Fruit fly (Drosophila melanogaster) whole organism, embryonic: Measurements from ENCODE around the gene Acbp6.

Experiments
- Ada2b ChIP-seq: fragments of 200-800 bp; sonication (Bioruptor generic); IDR thresholded peaks from 2 replicates; pipeline ENCODE4 v1.3.6; 2022; ENCODE audit warnings: missing biosample characterization, missing genetic modification characterization
- CG12659 ChIP-seq: fragments of 200-800 bp; sonication (Bioruptor generic); optimal IDR thresholded peaks from 3 replicates; lab custom pipeline; 2017; ENCODE audit warnings: mild to moderate bottlenecking, missing biosample characterization, missing genetic modification reagents, missing genetic modification characterization
- CG2678 ChIP-seq: fragments of 200-800 bp; sonication (Bioruptor generic); optimal IDR thresholded peaks from 3 replicates; lab custom pipeline; 2019; ENCODE audit warnings: missing biosample characterization, mild to moderate bottlenecking, missing genetic modification characterization, moderate library complexity
- CG3995 ChIP-seq: fragments of 200-800 bp; sonication (Bioruptor generic); optimal IDR thresholded peaks from 3 replicates; lab custom pipeline; 2016; ENCODE audit warnings: missing biosample characterization, missing genetic modification characterization
- CG4424 ChIP-seq: fragments of 200-800 bp; sonication (Bioruptor generic); optimal IDR thresholded peaks from 3 replicates; lab custom pipeline; 2016; ENCODE audit warnings: missing biosample characterization, missing genetic modification characterization
- CG5953 ChIP-seq: fragments of 200-800 bp; sonication (Bioruptor generic); IDR thresholded peaks from 2 replicates; pipeline ENCODE4 v1.3.6; 2022; ENCODE audit warnings: missing biosample characterization, missing genetic modification characterization
- CG7745 ChIP-seq: fragments of 200-800 bp; sonication (Bioruptor generic); optimal IDR thresholded peaks from 2 replicates; lab custom pipeline; 2018; ENCODE audit warnings: missing biosample characterization, mild to moderate bottlenecking, missing genetic modification characterization, moderate library complexity
- CG7839 ChIP-seq: fragments of 200-800 bp; sonication (Bioruptor generic); optimal IDR thresholded peaks from 3 replicates; lab custom pipeline; 2018; ENCODE audit warnings: missing biosample characterization, mild to moderate bottlenecking, missing genetic modification characterization, moderate library complexity
- CG8089 ChIP-seq: fragments of 200-800 bp; sonication (Bioruptor generic); optimal IDR thresholded peaks from 3 replicates; lab custom pipeline; 2016; ENCODE audit warnings: missing biosample characterization, missing genetic modification characterization
- CG8388 ChIP-seq: fragments of 200-800 bp; sonication (Bioruptor generic); optimal IDR thresholded peaks from 2 replicates; lab custom pipeline; 2019; ENCODE audit warnings: missing biosample characterization, mild to moderate bottlenecking, missing genetic modification characterization, moderate library complexity
- CTCF ChIP-seq: fragments of 200-800 bp; sonication (Bioruptor generic); optimal IDR thresholded peaks from 2 replicates; lab custom pipeline; 2017; ENCODE audit warnings: missing biosample characterization, mild to moderate bottlenecking, missing genetic modification characterization, moderate library complexity
- Deaf1 ChIP-seq: fragments of 200-800 bp; optimal IDR thresholded peaks from 3 replicates; lab custom pipeline; 2019; ENCODE audit warnings: missing biosample characterization, mild to moderate bottlenecking, missing genetic modification characterization, moderate library complexity
- Dfd ChIP-seq, 2 experiments: fragments of >200 bp; optimal IDR thresholded peaks; 2 replicates each; lab custom pipeline; 2017; ENCODE audit warnings: missing biosample characterization in 2 of 2, missing genetic modification characterization in 2 of 2
- Dref ChIP-seq: fragments of 200-800 bp; sonication (Bioruptor generic); IDR thresholded peaks from 2 replicates; pipeline ENCODE4 v1.3.6; 2022; ENCODE audit warnings: missing biosample characterization, missing genetic modification characterization
- HLH54F ChIP-seq: fragments of 200-800 bp; sonication (Bioruptor generic); optimal IDR thresholded peaks from 3 replicates; lab custom pipeline; 2016; ENCODE audit warnings: missing biosample characterization, missing genetic modification characterization
- HLHmδ ChIP-seq: fragments of 200-800 bp; sonication (Bioruptor generic); optimal IDR thresholded peaks from 2 replicates; lab custom pipeline; 2018; ENCODE audit warnings: missing biosample characterization, mild to moderate bottlenecking, missing genetic modification characterization, moderate library complexity
- Mes4 ChIP-seq: fragments of 200-800 bp; sonication (Bioruptor generic); optimal IDR thresholded peaks from 2 replicates; lab custom pipeline; 2016; ENCODE audit warnings: missing biosample characterization, missing genetic modification characterization
- NK7.1 ChIP-seq: fragments of 200-800 bp; sonication (Bioruptor generic); optimal IDR thresholded peaks from 3 replicates; lab custom pipeline; 2016; ENCODE audit warnings: missing biosample characterization, missing genetic modification characterization
- Oli ChIP-seq: fragments of 200-800 bp; sonication (Bioruptor generic); optimal IDR thresholded peaks from 2 replicates; lab custom pipeline; 2018; ENCODE audit warnings: missing biosample characterization, mild to moderate bottlenecking, missing genetic modification characterization, moderate library complexity
- PHDP ChIP-seq: fragments of 200-800 bp; sonication (Bioruptor generic); optimal IDR thresholded peaks from 3 replicates; lab custom pipeline; 2018; ENCODE audit warnings: missing biosample characterization, mild to moderate bottlenecking, missing genetic modification characterization, moderate library complexity
- Usf ChIP-seq: fragments of 200-800 bp; sonication (Bioruptor generic); optimal IDR thresholded peaks from 2 replicates; lab custom pipeline; 2017; ENCODE audit warnings: missing genotype, missing biosample characterization, missing genetic modification characterization
- ato ChIP-seq: fragments of 200-800 bp; sonication (Bioruptor generic); IDR thresholded peaks from 2 replicates; pipeline ENCODE4 v1.3.6; 2022; ENCODE audit warnings: missing biosample characterization, missing genetic modification characterization; ENCODE audit not compliant: partially characterized antibody
- bbx ChIP-seq: fragments of 200-800 bp; sonication (Bioruptor generic); IDR thresholded peaks from 2 replicates; pipeline ENCODE4 v1.3.6; 2022; ENCODE audit warnings: missing biosample characterization, missing genetic modification characterization; ENCODE audit not compliant: partially characterized antibody
- chinmo ChIP-seq: fragments of 200-800 bp; sonication (Bioruptor generic); IDR thresholded peaks from 4 replicates; pipeline ENCODE4 v1.3.6; 2022; ENCODE audit warnings: missing biosample characterization, missing genetic modification characterization; ENCODE audit not compliant: partially characterized antibody
- chm ChIP-seq: fragments of 200-800 bp; sonication (Bioruptor generic); IDR thresholded peaks from 2 replicates; pipeline ENCODE4 v1.3.6; 2022; ENCODE audit warnings: missing biosample characterization, missing genetic modification characterization
- ci ChIP-seq: fragments of 200-800 bp; sonication (Bioruptor generic); IDR thresholded peaks from 3 replicates; pipeline ENCODE4 v1.3.6; 2022; ENCODE audit warnings: missing biosample characterization, missing genetic modification characterization
- dan ChIP-seq: fragments of 200-800 bp; sonication (Bioruptor generic); IDR thresholded peaks from 2 replicates; pipeline ENCODE4 v1.3.6; 2022; ENCODE audit warnings: missing biosample characterization, missing genetic modification characterization
- disco-r ChIP-seq: fragments of 200-800 bp; sonication (Bioruptor generic); optimal IDR thresholded peaks from 2 replicates; lab custom pipeline; 2016; ENCODE audit warnings: missing biosample characterization, missing genetic modification characterization
- ems ChIP-seq: fragments of 200-800 bp; sonication (Bioruptor generic); optimal IDR thresholded peaks from 3 replicates; lab custom pipeline; 2016; ENCODE audit warnings: missing biosample characterization, missing genetic modification characterization
- gfzf ChIP-seq: fragments of 200-800 bp; sonication (Bioruptor generic); optimal IDR thresholded peaks from 2 replicates; lab custom pipeline; 2016; ENCODE audit warnings: missing biosample characterization, mild to moderate bottlenecking, missing genetic modification characterization, moderate library complexity
- hkb ChIP-seq, 2 experiments: fragments of 200-800 bp in 1 of 2; fragments of >200 bp in 1 of 2; sonication (Bioruptor generic) in 1 of 2; IDR thresholded peaks in 1 of 2; optimal IDR thresholded peaks in 1 of 2; 2 replicates each; pipeline versions ENCODE4 v1.3.6 to Lab custom; 2017 to 2022; ENCODE audit warnings: missing biosample characterization in 1 of 2, missing genetic modification characterization in 1 of 2
- insv ChIP-seq, 2 experiments: fragments of 200-800 bp; sonication (Bioruptor generic); optimal IDR thresholded peaks; 3 replicates each; lab custom pipeline; 2016 to 2018; ENCODE audit warnings: missing biosample characterization in 2 of 2, missing genetic modification characterization in 2 of 2
- lov ChIP-seq, 2 experiments: fragments of 200-800 bp in 1 of 2; fragments of >200 bp in 1 of 2; sonication (Bioruptor generic) in 1 of 2; IDR thresholded peaks in 1 of 2; optimal IDR thresholded peaks in 1 of 2; 2 replicates in 1 of 2; 3 replicates in 1 of 2; pipeline versions ENCODE4 v1.3.6 to Lab custom; 2017 to 2022; ENCODE audit warnings: missing biosample characterization in 1 of 2, missing genetic modification characterization in 1 of 2
- oc ChIP-seq: fragments of 200-800 bp; sonication (Bioruptor generic); optimal IDR thresholded peaks from 2 replicates; lab custom pipeline; 2018; ENCODE audit warnings: missing biosample characterization, mild to moderate bottlenecking, missing genetic modification characterization, moderate library complexity
- otp ChIP-seq: fragments of 200-800 bp; sonication (Bioruptor generic); IDR thresholded peaks from 3 replicates; pipeline ENCODE4, ENCODE4 v1.3.6; 2022; ENCODE audit warnings: missing biosample characterization, missing genetic modification characterization
- ranshi ChIP-seq: fragments of 200-800 bp; sonication (Bioruptor generic); IDR thresholded peaks from 2 replicates; pipeline ENCODE4 v1.3.6; 2022; ENCODE audit warnings: missing biosample characterization, missing genetic modification characterization
- scrt ChIP-seq: fragments of 200-800 bp; sonication (Bioruptor generic); optimal IDR thresholded peaks from 2 replicates; lab custom pipeline; 2018; ENCODE audit warnings: missing biosample characterization, mild to moderate bottlenecking, missing genetic modification characterization, moderate library complexity
- sens-2 ChIP-seq: fragments of 200-800 bp; sonication (Bioruptor generic); IDR thresholded peaks from 2 replicates; pipeline ENCODE4 v1.3.6; 2022; ENCODE audit warnings: missing biosample characterization, missing genetic modification characterization
- shn ChIP-seq: fragments of 200-800 bp; sonication (Bioruptor generic); optimal IDR thresholded peaks from 3 replicates; lab custom pipeline; 2016; ENCODE audit warnings: missing biosample characterization, missing genetic modification characterization
- tgo ChIP-seq: fragments of 200-800 bp; sonication (Bioruptor generic); IDR thresholded peaks from 3 replicates; pipeline ENCODE4 v1.3.6; 2022; ENCODE audit warnings: missing biosample characterization, missing genetic modification characterization
- tna ChIP-seq: fragments of 200-800 bp; sonication (Bioruptor generic); IDR thresholded peaks from 2 replicates; pipeline ENCODE4 v1.3.6; 2022; ENCODE audit warnings: missing biosample characterization, missing genetic modification characterization; ENCODE audit not compliant: partially characterized antibody
- trem ChIP-seq: fragments of 200-800 bp; optimal IDR thresholded peaks from 3 replicates; lab custom pipeline; 2019; ENCODE audit warnings: missing biosample characterization, mild to moderate bottlenecking, missing genetic modification characterization, moderate library complexity
- vvl ChIP-seq: fragments of 200-800 bp; sonication (Bioruptor generic); IDR thresholded peaks from 2 replicates; pipeline ENCODE4 v1.3.6; 2022; ENCODE audit warnings: missing biosample characterization, missing genetic modification characterization
- zen ChIP-seq: fragments of 200-800 bp; sonication (Bioruptor generic); optimal IDR thresholded peaks from 3 replicates; lab custom pipeline; 2018; ENCODE audit warnings: missing biosample characterization, mild to moderate bottlenecking, missing genetic modification characterization, moderate library complexity

Acbp6 gene

DNA sequence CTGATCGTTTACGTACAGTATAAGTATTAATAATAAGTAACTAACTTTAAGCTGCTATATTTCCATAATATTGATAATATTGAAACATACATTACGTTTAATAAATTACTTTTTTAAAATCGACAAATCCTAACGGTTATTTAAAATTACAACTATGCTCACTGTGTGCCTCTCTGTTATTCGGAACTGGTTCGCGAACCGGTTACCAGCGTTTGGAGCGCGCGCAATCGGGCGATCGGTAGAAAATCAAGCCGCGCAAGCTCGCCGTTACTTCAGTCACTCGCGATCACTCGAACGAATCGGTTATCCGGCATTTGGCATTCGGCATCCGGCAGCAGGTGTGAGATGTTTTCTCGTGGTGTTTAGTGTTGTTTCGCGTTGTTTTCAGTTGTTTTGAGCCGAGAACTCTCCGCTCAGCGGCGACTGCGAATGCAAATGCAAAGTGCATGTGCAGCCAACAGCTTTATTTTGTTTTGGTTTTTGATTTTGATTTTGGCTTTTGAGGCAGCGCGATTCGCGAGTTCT lies 34.1 kb upstream of the Acbp6 start, which contains the start of gene form3 (continued):
- TF ChIP-seq oc = no peak
- no peak for TF ChIP-seq gfzf
- no peak; the same call in 2 of the 3 replicates for TF ChIP-seq tgo (GFP tag; lab: Robert Waterston, UW)
- no peak for TF ChIP-seq ems (GFP tag; lab: Kevin White, UChicago)
- no peak for TF ChIP-seq otp (GFP tag; lab: Robert Waterston, UW)
- TF ChIP-seq Ada2b (GFP tag; lab: Robert Waterston, UW) = no peak
- peak; percentile 61 for TF ChIP-seq Deaf1 (tag; lab: Kevin White, UChicago)
- TF ChIP-seq chm (GFP tag; lab: Robert Waterston, UW) = peak; percentile 50; the same call in 1 of the 2 replicates
- TF ChIP-seq trem (tag; lab: Kevin White, UChicago) = no peak
- no peak for TF ChIP-seq CG8388 (GFP tag; lab: Kevin White, UChicago)
- TF ChIP-seq sens-2 (GFP tag; lab: Robert Waterston, UW) = no peak
- no peak for TF ChIP-seq CG7839 (tag; lab: Kevin White, UChicago)
- TF ChIP-seq CG2678 = no peak
- no peak for TF ChIP-seq CG12659 (GFP tag; lab: Kevin White, UChicago)
- TF ChIP-seq CG3995 (GFP tag; lab: Kevin White, UChicago) = peak; percentile 82
- TF ChIP-seq Usf (GFP tag; lab: Kevin White, UChicago) = no peak
- no peak for TF ChIP-seq CG4424 (GFP tag; lab: Kevin White, UChicago)
- TF ChIP-seq shn (GFP tag; lab: Kevin White, UChicago) = no peak
- peak; percentile 45; the same call in 1 of the 2 replicates for TF ChIP-seq tna (GFP tag; lab: Robert Waterston, UW)
- TF ChIP-seq ci (GFP tag; lab: Robert Waterston, UW) = peak; percentile 45; the same call in 1 of the 3 replicates
- no peak for TF ChIP-seq Mes4 (GFP tag; lab: Kevin White, UChicago)
- no peak for TF ChIP-seq hkb (optimal IDR thresholded peaks at IDR 0.05; lab: Kevin White, UChicago)
- TF ChIP-seq hkb (GFP tag; IDR thresholded peaks at IDR 0.05; lab: Robert Waterston, UW) = no peak
- no peak for TF ChIP-seq disco-r
- peak; percentile 21; the same call in 1 of the 2 replicates for TF ChIP-seq ranshi (GFP tag; lab: Robert Waterston, UW)
- TF ChIP-seq CG8089 = no peak
- no peak for TF ChIP-seq insv (GFP tag; optimal IDR thresholded peaks at IDR 0.05; lab: Kevin White, UChicago)
- no peak for TF ChIP-seq dan (GFP tag; lab: Robert Waterston, UW)
- TF ChIP-seq Oli (tag; lab: Kevin White, UChicago) = no peak
- no peak for TF ChIP-seq ato (GFP tag; lab: Robert Waterston, UW)
- TF ChIP-seq Dfd (GFP tag; optimal IDR thresholded peaks at IDR 0.05; lab: Kevin White, UChicago) = no peak
- TF ChIP-seq NK7.1 (GFP tag; lab: Kevin White, UChicago) = no peak
- no peak for TF ChIP-seq Dref
- no peak for TF ChIP-seq HLHmδ (GFP tag; lab: Kevin White, UChicago)
- TF ChIP-seq lov (optimal IDR thresholded peaks at IDR 0.05; lab: Kevin White, UChicago) = no peak
- 0 out of 3 replicates have a peak, but pooled peaks have one; percentile 61 for TF ChIP-seq lov (GFP tag; IDR thresholded peaks at IDR 0.05; lab: Robert Waterston, UW)
- TF ChIP-seq scrt (GFP tag; lab: Kevin White, UChicago) = no peak
- peak; percentile 47 for TF ChIP-seq vvl (GFP tag; lab: Robert Waterston, UW)
- no peak for TF ChIP-seq zen (tag; lab: Kevin White, UChicago)
- TF ChIP-seq CG5953 (GFP tag; lab: Robert Waterston, UW) = peak; percentile 18; the same call in 1 of the 2 replicates
- TF ChIP-seq CTCF (GFP tag; lab: Kevin White, UChicago) = no peak
- peak; percentile 39; the same call in 1 of the 4 replicates for TF ChIP-seq chinmo (GFP tag; lab: Robert Waterston, UW)
- TF ChIP-seq CG7745 (tag; lab: Kevin White, UChicago) = no peak
- TF ChIP-seq bbx (GFP tag; lab: Robert Waterston, UW) = 0 out of 2 replicates have a peak, but pooled peaks have one; percentile 52
- no peak for TF ChIP-seq HLH54F (GFP tag; lab: Kevin White, UChicago)
- TF ChIP-seq PHDP = no peak
